Fruit fly (Drosophila melanogaster): Measurements from ENCODE around the gene hdm.

Gene hdm

dm6 chrX:7920081-7920688 lies at the start of gene hdm, which contains the start of gene Ykt6 (continued):
- peak; percentile 75; the same call in 1 of the 2 replicates for TF ChIP-seq al (GFP tag; IDR thresholded peaks at IDR 0.05)
- peak; percentile 77 for TF ChIP-seq CG7963 (GFP tag; IDR thresholded peaks at IDR 0.05; ENCODE audit: partially characterized antibody)
- TF ChIP-seq fu2 (GFP tag; optimal IDR thresholded peaks at IDR 0.05) = peak; percentile 70
- TF ChIP-seq fd96Cb (tag; optimal IDR thresholded peaks at IDR 0.05) = peak; percentile 51
- no peak for TF ChIP-seq Sox100B (GFP tag; optimal IDR thresholded peaks at IDR 0.05)
- TF ChIP-seq wor (GFP tag; IDR thresholded peaks at IDR 0.05) = peak; percentile 62
- TF ChIP-seq grn (GFP tag; optimal IDR thresholded peaks at IDR 0.05) = no peak
- peak; percentile 7 for TF ChIP-seq CG6683 (GFP tag; optimal IDR thresholded peaks at IDR 0.05)
- TF ChIP-seq repo (GFP tag; optimal IDR thresholded peaks at IDR 0.05) = peak; percentile 52
- TF ChIP-seq CG14050 (GFP tag; IDR thresholded peaks at IDR 0.05) = peak; percentile 75
- peak; percentile 78 for TF ChIP-seq CG17829 (tag; optimal IDR thresholded peaks at IDR 0.05)
- no peak for TF ChIP-seq Lpt (GFP tag; optimal IDR thresholded peaks at IDR 0.05)
- no peak; the same call in 1 of the 2 replicates for TF ChIP-seq CG31441 (GFP tag; IDR thresholded peaks at IDR 0.05)
- TF ChIP-seq CG10565 (GFP tag; optimal IDR thresholded peaks at IDR 0.05) = no peak
- TF ChIP-seq CG6813 (GFP tag; optimal IDR thresholded peaks at IDR 0.05) = peak; percentile 6
- TF ChIP-seq stwl (tag; optimal IDR thresholded peaks at IDR 0.05) = peak; percentile 42
- TF ChIP-seq Ptx1 (GFP tag; IDR thresholded peaks at IDR 0.05) = peak; percentile 87
- no peak for TF ChIP-seq CG3407 (GFP tag; optimal IDR thresholded peaks at IDR 0.05)
- TF ChIP-seq chn (GFP tag; optimal IDR thresholded peaks at IDR 0.05) = peak; percentile 76
- peak; percentile 49 for TF ChIP-seq exex (tag; optimal IDR thresholded peaks at IDR 0.05)
- peak; percentile 83 for TF ChIP-seq shn (GFP tag; optimal IDR thresholded peaks at IDR 0.05)
- TF ChIP-seq Gug (GFP tag; IDR thresholded peaks at IDR 0.05) = peak; percentile 78; the same call in 3 of the 4 replicates
- TF ChIP-seq Dll (GFP tag; IDR thresholded peaks at IDR 0.05; ENCODE audit: partially characterized antibody) = peak; percentile 98
- TF ChIP-seq E2f2 (GFP tag; IDR thresholded peaks at IDR 0.05) = peak; percentile 85
- TF ChIP-seq CG17186 (GFP tag; optimal IDR thresholded peaks at IDR 0.05) = peak; percentile 90
- peak; percentile 41 for TF ChIP-seq disco-r (GFP tag; optimal IDR thresholded peaks at IDR 0.05)
- peak; percentile 73 for TF ChIP-seq sim (GFP tag; IDR thresholded peaks at IDR 0.05)
- no peak for TF ChIP-seq odd (GFP tag; optimal IDR thresholded peaks at IDR 0.05)
- peak; percentile 79 for TF ChIP-seq Camta (GFP tag; optimal IDR thresholded peaks at IDR 0.05)
- TF ChIP-seq CG15011 (GFP tag; optimal IDR thresholded peaks at IDR 0.05) = no peak
- peak; percentile 10; the same call in 1 of the 2 replicates for TF ChIP-seq Poxn (GFP tag; IDR thresholded peaks at IDR 0.05)
- TF ChIP-seq CG3281 (GFP tag; optimal IDR thresholded peaks at IDR 0.05) = peak; percentile 64
- no peak for TF ChIP-seq dmrt99B (tag; optimal IDR thresholded peaks at IDR 0.05)
- peak; percentile 5 for TF ChIP-seq Elba2 (GFP tag; optimal IDR thresholded peaks at IDR 0.05)
- TF ChIP-seq HLH4C (GFP tag; IDR thresholded peaks at IDR 0.05; ENCODE audit: partially characterized antibody) = peak; percentile 95
- peak; percentile 88 for TF ChIP-seq Antp (GFP tag; optimal IDR thresholded peaks at IDR 0.05)
- TF ChIP-seq Vsx1 (GFP tag; optimal IDR thresholded peaks at IDR 0.05) = no peak
- peak in 1 of 2 experiments; percentile 37 for TF ChIP-seq eve (GFP tag; optimal IDR thresholded peaks at IDR 0.05)
- peak; percentile 70 for TF ChIP-seq CG4282 (GFP tag; optimal IDR thresholded peaks at IDR 0.05)
- TF ChIP-seq pzg (GFP tag; optimal IDR thresholded peaks at IDR 0.05) = peak; percentile 82
- TF ChIP-seq sens-2 (GFP tag; IDR thresholded peaks at IDR 0.05) = peak; percentile 81
- peak; percentile 62 for TF ChIP-seq CG5953 (GFP tag; IDR thresholded peaks at IDR 0.05)
- TF ChIP-seq usp (GFP tag; optimal IDR thresholded peaks at IDR 0.05) = no peak
- no peak for TF ChIP-seq Asciz (GFP tag; optimal IDR thresholded peaks at IDR 0.05)
- TF ChIP-seq pita (GFP tag; optimal IDR thresholded peaks at IDR 0.05) = no peak
- no peak for TF ChIP-seq Sox102F (GFP tag; optimal IDR thresholded peaks at IDR 0.05)
- TF ChIP-seq HLHmδ (GFP tag; optimal IDR thresholded peaks at IDR 0.05) = no peak
- TF ChIP-seq cg (GFP tag; optimal IDR thresholded peaks at IDR 0.05) = peak; percentile 82
- no peak; the same call in none of the 2 replicates for TF ChIP-seq lmd (GFP tag; IDR thresholded peaks at IDR 0.05)
- TF ChIP-seq HmgD (GFP tag; optimal IDR thresholded peaks at IDR 0.05) = peak; percentile 70
